Worm (Caenorhabditis elegans) whole organism, L4 larva: ENCODE results near the gene C05B5.12.

Experiments used
- F26F4.8 ChIP-seq: fragments of 200-800 bp; sonication (Bioruptor generic); conservative IDR thresholded peaks from 2 replicates; pipeline ENCODE4 v1.3.6; 2022; ENCODE audit warnings: missing genetic modification characterization, missing compliant biosample characterization
- Y5F2A.4 ChIP-seq: fragments of 200-800 bp; sonication (Bioruptor generic); optimal IDR thresholded peaks from 2 replicates; lab custom pipeline; 2018; ENCODE audit warnings: mild to moderate bottlenecking, missing genetic modification characterization, missing compliant biosample characterization
- ZK546.5 ChIP-seq, 2 experiments: sonication (generic microtip); optimal IDR thresholded peaks; 2 replicates each; lab custom pipeline; 2017; ENCODE audit warnings: missing biosample characterization in 2 of 2, missing genetic modification characterization in 2 of 2
- daf-16 ChIP-seq, 3 experiments: sonication (generic microtip); optimal IDR thresholded peaks; 2 replicates each; lab custom pipeline; 2016 to 2017; ENCODE audit warnings: missing genetic modification characterization in 3 of 3, missing genetic modification reagents in 3 of 3, mild to moderate bottlenecking in 2 of 3, missing compliant biosample characterization in 2 of 3, missing biosample characterization in 1 of 3, moderate library complexity in 1 of 3
- daf-8 ChIP-seq: fragments of 200-800 bp; sonication (Bioruptor generic); IDR thresholded peaks from 2 replicates; pipeline ENCODE4 v1.3.6; 2022; ENCODE audit warnings: missing genetic modification characterization, missing compliant biosample characterization
- dmd-6 ChIP-seq: fragments of 200-800 bp; sonication (Bioruptor generic); IDR thresholded peaks from 2 replicates; pipeline ENCODE4 v1.3.6; 2022; ENCODE audit warnings: missing genetic modification reagents, missing genetic modification characterization, missing compliant biosample characterization
- duxl-1 ChIP-seq: sonication (generic microtip); optimal IDR thresholded peaks from 2 replicates; lab custom pipeline; 2016; ENCODE audit warnings: mild to moderate bottlenecking, missing genetic modification characterization, moderate library complexity, missing compliant biosample characterization; ENCODE audit not compliant: poor library complexity
- egl-27 ChIP-seq: sonication (generic microtip); optimal IDR thresholded peaks from 3 replicates; lab custom pipeline; 2017; ENCODE audit warnings: missing biosample characterization, missing genetic modification reagents, missing genetic modification characterization
- fos-1 ChIP-seq: fragments of 150-350 bp; optimal IDR thresholded peaks from 2 replicates; lab custom pipeline; 2014; ENCODE audit warnings: missing biosample characterization, missing genetic modification characterization
- hlh-30 ChIP-seq: sonication (generic microtip); optimal IDR thresholded peaks from 2 replicates; lab custom pipeline; 2017; ENCODE audit warnings: antibody characterized with exemption, mild to moderate bottlenecking, missing genetic modification characterization, missing compliant biosample characterization; ENCODE audit not compliant: insufficient read depth
- lin-1 ChIP-seq: fragments of 200-800 bp; sonication (Bioruptor generic); IDR thresholded peaks from 2 replicates; pipeline ENCODE4 v1.3.6; 2022; ENCODE audit warnings: missing genetic modification reagents, missing genetic modification characterization, missing compliant biosample characterization
- lin-38 ChIP-seq: fragments of 200-800 bp; sonication (Bioruptor generic); IDR thresholded peaks from 2 replicates; pipeline ENCODE4 v1.3.6; 2022; ENCODE audit warnings: missing genetic modification reagents, missing genetic modification characterization, missing compliant biosample characterization
- mes-2 ChIP-seq: sonication (generic microtip); optimal IDR thresholded peaks from 2 replicates; lab custom pipeline; 2016; ENCODE audit warnings: missing genotype, mild to moderate bottlenecking, missing genetic modification characterization, missing compliant biosample characterization; ENCODE audit not compliant: poor library complexity, severe bottlenecking
- nhr-11 ChIP-seq: fragments of 150-350 bp; optimal IDR thresholded peaks from 2 replicates; lab custom pipeline; 2014; ENCODE audit warnings: missing biosample characterization, missing genetic modification characterization
- nhr-28 ChIP-seq: fragments of 150-350 bp; optimal IDR thresholded peaks from 2 replicates; lab custom pipeline; 2014; ENCODE audit warnings: missing biosample characterization, missing genetic modification characterization
- nhr-42 ChIP-seq: fragments of 200-800 bp; sonication (Bioruptor generic); IDR thresholded peaks from 2 replicates; pipeline ENCODE4 v1.3.6; 2022; ENCODE audit warnings: missing genetic modification characterization, missing compliant biosample characterization
- nhr-48 ChIP-seq: sonication (generic microtip); optimal IDR thresholded peaks from 2 replicates; lab custom pipeline; 2016; ENCODE audit warnings: mild to moderate bottlenecking, missing genetic modification characterization, missing compliant biosample characterization
- nhr-6 ChIP-seq: fragments of 150-350 bp; optimal IDR thresholded peaks from 2 replicates; lab custom pipeline; 2014; ENCODE audit warnings: missing biosample characterization, missing genetic modification characterization
- pha-4 ChIP-seq, 2 experiments: fragments of 150-350 bp in 1 of 2; fragments of 200-800 bp in 1 of 2; sonication (Bioruptor generic) in 1 of 2; IDR thresholded peaks in 1 of 2; optimal IDR thresholded peaks in 1 of 2; 2 replicates each; pipeline versions ENCODE4 v1.3.6 to Lab custom; 2014 to 2022; ENCODE audit warnings: missing genetic modification characterization in 2 of 2, missing genetic modification reagents in 2 of 2, missing biosample characterization in 1 of 2, missing compliant biosample characterization in 1 of 2
- pqm-1 ChIP-seq: sonication (generic microtip); optimal IDR thresholded peaks from 2 replicates; lab custom pipeline; 2017; ENCODE audit warnings: missing biosample characterization, missing genetic modification characterization
- rbr-2 ChIP-seq: sonication (generic microtip); optimal IDR thresholded peaks from 2 replicates; lab custom pipeline; 2016; ENCODE audit warnings: missing genotype, missing genetic modification characterization, missing compliant biosample characterization
- saeg-2 ChIP-seq: fragments of 200-800 bp; sonication (Bioruptor generic); IDR thresholded peaks from 2 replicates; pipeline ENCODE4 v1.3.6; 2022; ENCODE audit warnings: missing genetic modification reagents, missing genetic modification characterization, missing compliant biosample characterization
- skn-1 ChIP-seq: fragments of 150-350 bp; optimal IDR thresholded peaks from 2 replicates; lab custom pipeline; 2014; ENCODE audit warnings: missing biosample characterization, missing genetic modification characterization
- tra-1 ChIP-seq: fragments of 200-800 bp; sonication (Bioruptor generic); IDR thresholded peaks from 2 replicates; pipeline ENCODE4 v1.3.6; 2022; ENCODE audit warnings: missing genetic modification reagents, missing genetic modification characterization, missing compliant biosample characterization
- unc-130 ChIP-seq: sonication (generic microtip); optimal IDR thresholded peaks from 2 replicates; lab custom pipeline; 2016; ENCODE audit warnings: missing genetic modification reagents, missing genetic modification characterization, missing compliant biosample characterization
- unc-62 ChIP-seq, 3 experiments: fragments of 150-350 bp in 1 of 3; sonication (generic microtip); optimal IDR thresholded peaks in 2 of 3; peaks in 1 of 3; 1 replicate in 1 of 3; 2 replicates in 2 of 3; lab custom pipeline; 2014 to 2017; ENCODE audit warnings: missing biosample characterization in 3 of 3, missing genetic modification characterization in 3 of 3, missing genetic modification reagents in 3 of 3, missing genotype in 1 of 3
- vab-7 ChIP-seq: fragments of 200-800 bp; sonication (Bioruptor generic); IDR thresholded peaks from 2 replicates; pipeline ENCODE4 v1.3.6; 2022; ENCODE audit warnings: missing genetic modification reagents, missing genetic modification characterization, missing compliant biosample characterization
- zfp-2 ChIP-seq: sonication (generic microtip); optimal IDR thresholded peaks from 2 replicates; lab custom pipeline; 2016; ENCODE audit warnings: mild to moderate bottlenecking, missing genetic modification characterization, missing compliant biosample characterization
- zfp-3 ChIP-seq: fragments of 200-800 bp; sonication (Bioruptor generic); conservative IDR thresholded peaks from 2 replicates; pipeline ENCODE4 v1.3.6; 2022; ENCODE audit warnings: missing genetic modification reagents, missing genetic modification characterization, missing compliant biosample characterization
- ztf-11 ChIP-seq: fragments of 150-350 bp; optimal IDR thresholded peaks from 2 replicates; lab custom pipeline; 2014; ENCODE audit warnings: missing biosample characterization, missing genetic modification characterization
- ztf-7 ChIP-seq: fragments of 150-350 bp; optimal IDR thresholded peaks from 2 replicates; lab custom pipeline; 2014; ENCODE audit warnings: missing biosample characterization, missing genetic modification characterization

Gene C05B5.12

ce11 chrIII:9997890-9998289 is 10.7 kb downstream of the C05B5.12 start, which contains the start of gene pqn-8 (continued):
- TF ChIP-seq F26F4.8 (GFP tag; lab: Robert Waterston, UW) = no peak
- TF ChIP-seq, all 104 proteins: peak for 0

- TF ChIP-seq dmd-6 (GFP tag; lab: Robert Waterston, UW) (no peak), unc-130 (GFP tag; lab: Kevin White, UChicago) (no peak), rbr-2 (tag; lab: Kevin White, UChicago) (no peak), nhr-42 (GFP tag; lab: Robert Waterston, UW) (no peak), Y5F2A.4 (GFP tag; lab: Kevin White, UChicago) (no peak), nhr-6 (no peak), vab-7 (GFP tag; lab: Robert Waterston, UW) (no peak), duxl-1 (no peak)
Observed at ce11 chrIII:9999235-9999634, 12.1 kb downstream of the C05B5.12 start, which contains the start of gene C05B5.17. Gene C05B5.17, minus strand, starts transcription at chrIII:9999335.

ce11 chrIII:10000428-10000827 is 13.2 kb downstream of the C05B5.12 start, which contains the start of gene C05B5.2:
Gene C05B5.2, minus strand, starts transcription at chrIII:10000528.
- TF ChIP-seq nhr-48 (tag; lab: Kevin White, UChicago) (no peak), nhr-11 (tag; lab: Kevin White, UChicago) (no peak), F26F4.8 (GFP tag; lab: Robert Waterston, UW) (no peak), ZK546.5 (tag; optimal IDR thresholded peaks at IDR 0.05; lab: Kevin White, UChicago) (no peak), mes-2 (tag; lab: Kevin White, UChicago) (no peak), skn-1 (tag; lab: Kevin White, UChicago) (no peak), pha-4 (GFP tag; IDR thresholded peaks at IDR 0.05; lab: Robert Waterston, UW) (no peak), pha-4 (tag; optimal IDR thresholded peaks at IDR 0.05; lab: Kevin White, UChicago) (no peak), egl-27 (no peak), hlh-30 (tag; lab: Kevin White, UChicago) (no peak), saeg-2 (GFP tag; lab: Robert Waterston, UW) (no peak), nhr-28 (tag; lab: Kevin White, UChicago) (no peak), ztf-7 (tag; lab: Kevin White, UChicago) (no peak), ztf-11 (tag; lab: Kevin White, UChicago) (no peak), fos-1 (tag; lab: Kevin White, UChicago) (no peak), daf-8 (no peak), zfp-3 (GFP tag; lab: Robert Waterston, UW) (no peak), lin-1 (GFP tag; lab: Robert Waterston, UW) (no peak), tra-1 (GFP tag; lab: Robert Waterston, UW) (no peak), unc-62 (GFP tag; optimal IDR thresholded peaks at IDR 0.05 in 1 of 2; lab: Kevin White, UChicago) (no peak), unc-62 (tag; optimal IDR thresholded peaks at IDR 0.05; lab: Kevin White, UChicago) (no peak)
- TF ChIP-seq, all 104 proteins: peak for 0

ce11 chrIII:10001060-10001459 is 13.9 kb downstream of the C05B5.12 start, which contains the start of gene C05B5.5:
Gene C05B5.5, plus strand, starts transcription at chrIII:10001360.
- TF ChIP-seq daf-16 (GFP tag; optimal IDR thresholded peaks at IDR 0.05; lab: Kevin White, UChicago) (no peak), daf-16 (tag; optimal IDR thresholded peaks at IDR 0.05; lab: Kevin White, UChicago) (peak; percentile 32), nhr-6 (peak; percentile 19), zfp-2 (tag; lab: Kevin White, UChicago) (no peak), pqm-1 (peak; percentile 7)

- no peak for TF ChIP-seq lin-38
Observed at ce11 chrIII:10004213-10004612, 17.0 kb downstream of the C05B5.12 start, which contains the start of gene C05B5.11. Gene C05B5.11, plus strand, starts transcription at chrIII:10004513.
